Worm (Caenorhabditis elegans) whole organism, mixed stage, embryonic: Measurements from ENCODE around the gene str-47.

Experiments
- elt-3 ChIP-seq: fragments of 150-350 bp; optimal IDR thresholded peaks from 2 replicates; lab custom pipeline; 2014; ENCODE audit warnings: missing biosample characterization, missing genetic modification characterization
- mep-1 ChIP-seq: fragments of 150-350 bp; optimal IDR thresholded peaks from 2 replicates; lab custom pipeline; 2017; ENCODE audit warnings: missing biosample characterization, missing genetic modification reagents, missing genetic modification characterization, inconsistent platforms
- pha-4 ChIP-seq: fragments of 150-350 bp; optimal IDR thresholded peaks from 2 replicates; lab custom pipeline; 2018; ENCODE audit warnings: missing biosample characterization, missing genetic modification reagents, missing genetic modification characterization
- snpc-4 ChIP-seq: fragments of 150-350 bp; optimal IDR thresholded peaks from 2 replicates; lab custom pipeline; 2014; ENCODE audit warnings: missing biosample characterization, missing genetic modification characterization
- unc-62 ChIP-seq: fragments of 150-350 bp; optimal IDR thresholded peaks from 2 replicates; lab custom pipeline; 2014; ENCODE audit warnings: missing biosample characterization, missing genetic modification reagents, missing genetic modification characterization

- TF ChIP-seq snpc-4 (tag; lab: Kevin White, UChicago) (no peak), mep-1 (tag; lab: Kevin White, UChicago) (no peak), pha-4 (tag; lab: Kevin White, UChicago) (no peak), elt-3 (tag; lab: Kevin White, UChicago) (no peak), unc-62 (GFP tag; lab: Kevin White, UChicago) (no peak)
These were observed 45.4 kb upstream of the str-47 start, which contains the start of gene C50E3.9 for ce11 chrV:7600149-7600548.
